Fruit fly (Drosophila melanogaster) whole organism, embryonic: ENCODE measurements around the gene CG12206.

ENCODE experiments used
- Ada2b ChIP-seq: fragments of 200-800 bp; sonication (Bioruptor generic); IDR thresholded peaks from 2 replicates; pipeline ENCODE4 v1.3.6; 2022; ENCODE audit warnings: missing biosample characterization, missing genetic modification characterization
- CG10267 ChIP-seq: fragments of 200-800 bp; sonication (Bioruptor generic); optimal IDR thresholded peaks from 2 replicates; lab custom pipeline; 2018; ENCODE audit warnings: missing biosample characterization, mild to moderate bottlenecking, missing genetic modification characterization, moderate library complexity
- CG12104 ChIP-seq: fragments of 200-800 bp; sonication (Bioruptor generic); optimal IDR thresholded peaks from 3 replicates; lab custom pipeline; 2016; ENCODE audit warnings: missing biosample characterization, missing genetic modification characterization
- CG13775 ChIP-seq: fragments of 200-800 bp; sonication (Bioruptor generic); optimal IDR thresholded peaks from 3 replicates; lab custom pipeline; 2017; ENCODE audit warnings: missing biosample characterization, mild to moderate bottlenecking, missing genetic modification characterization
- CG17361 ChIP-seq: fragments of 200-800 bp; sonication (Bioruptor generic); IDR thresholded peaks from 3 replicates; pipeline ENCODE4 v1.3.6; 2022; ENCODE audit warnings: missing biosample characterization, missing genetic modification characterization
- CG17385 ChIP-seq: fragments of 200-800 bp; sonication (Bioruptor generic); optimal IDR thresholded peaks from 3 replicates; lab custom pipeline; 2018; ENCODE audit warnings: missing biosample characterization, mild to moderate bottlenecking, missing genetic modification characterization
- CG17802 ChIP-seq: fragments of 200-800 bp; sonication (Bioruptor generic); optimal IDR thresholded peaks from 2 replicates; lab custom pipeline; 2018; ENCODE audit warnings: missing biosample characterization, mild to moderate bottlenecking, missing genetic modification characterization, moderate library complexity
- CG18262 ChIP-seq: fragments of 200-800 bp; optimal IDR thresholded peaks from 3 replicates; lab custom pipeline; 2019; ENCODE audit warnings: missing biosample characterization, mild to moderate bottlenecking, missing genetic modification characterization, moderate library complexity
- CG30020 ChIP-seq: fragments of 200-800 bp; optimal IDR thresholded peaks from 2 replicates; lab custom pipeline; 2019; ENCODE audit warnings: missing biosample characterization, mild to moderate bottlenecking, missing genetic modification characterization, moderate library complexity
- CG31388 ChIP-seq: fragments of 200-800 bp; sonication (Bioruptor generic); optimal IDR thresholded peaks from 2 replicates; lab custom pipeline; 2016; ENCODE audit warnings: missing biosample characterization, missing genetic modification characterization
- CG3726 ChIP-seq: fragments of 200-800 bp; sonication (Bioruptor generic); IDR thresholded peaks from 3 replicates; pipeline ENCODE4, ENCODE4 v1.3.6; 2022; ENCODE audit warnings: missing biosample characterization, missing genetic modification characterization
- CG4617 ChIP-seq: fragments of 200-800 bp; sonication (Bioruptor generic); optimal IDR thresholded peaks from 3 replicates; lab custom pipeline; 2016; ENCODE audit warnings: missing biosample characterization, missing genetic modification characterization, borderline replicate concordance
- CG4820 ChIP-seq: fragments of 200-800 bp; sonication (Bioruptor generic); optimal IDR thresholded peaks from 3 replicates; lab custom pipeline; 2016; ENCODE audit warnings: missing biosample characterization, missing genetic modification characterization
- CG6791 ChIP-seq: fragments of 200-800 bp; sonication (Bioruptor generic); IDR thresholded peaks from 3 replicates; pipeline ENCODE4 v1.3.6; 2022; ENCODE audit warnings: missing biosample characterization, missing genetic modification characterization; ENCODE audit not compliant: partially characterized antibody
- CG8388 ChIP-seq: fragments of 200-800 bp; sonication (Bioruptor generic); optimal IDR thresholded peaks from 2 replicates; lab custom pipeline; 2019; ENCODE audit warnings: missing biosample characterization, mild to moderate bottlenecking, missing genetic modification characterization, moderate library complexity
- CG9797 ChIP-seq: fragments of 200-800 bp; sonication (Bioruptor generic); optimal IDR thresholded peaks from 3 replicates; lab custom pipeline; 2018; ENCODE audit warnings: missing biosample characterization, mild to moderate bottlenecking, missing genetic modification characterization
- D ChIP-seq, 2 experiments: fragments of 200-800 bp in 1 of 2; fragments of >200 bp in 1 of 2; sonication (Bioruptor generic) in 1 of 2; optimal IDR thresholded peaks; 2 replicates in 1 of 2; 3 replicates in 1 of 2; lab custom pipeline; 2017; ENCODE audit warnings: mild to moderate bottlenecking in 1 of 2, missing biosample characterization in 1 of 2, missing genetic modification characterization in 1 of 2, missing genetic modification reagents in 1 of 2
- HLH54F ChIP-seq: fragments of 200-800 bp; sonication (Bioruptor generic); optimal IDR thresholded peaks from 3 replicates; lab custom pipeline; 2016; ENCODE audit warnings: missing biosample characterization, missing genetic modification characterization
- HLHmδ ChIP-seq: fragments of 200-800 bp; sonication (Bioruptor generic); optimal IDR thresholded peaks from 2 replicates; lab custom pipeline; 2018; ENCODE audit warnings: missing biosample characterization, mild to moderate bottlenecking, missing genetic modification characterization, moderate library complexity
- Hr78 ChIP-seq, 2 experiments: fragments of 200-800 bp in 1 of 2; fragments of >200 bp in 1 of 2; sonication (Bioruptor generic) in 1 of 2; optimal IDR thresholded peaks; 2 replicates each; lab custom pipeline; 2017 to 2019; ENCODE audit warnings: missing biosample characterization in 2 of 2, missing genetic modification characterization in 2 of 2, mild to moderate bottlenecking in 1 of 2, moderate library complexity in 1 of 2
- Jarid2 ChIP-seq: fragments of 200-800 bp; sonication (Bioruptor generic); optimal IDR thresholded peaks from 3 replicates; lab custom pipeline; 2017; ENCODE audit warnings: mild to moderate bottlenecking, missing biosample characterization, missing genetic modification reagents, missing genetic modification characterization
- Opbp ChIP-seq: fragments of 200-800 bp; sonication (Bioruptor generic); IDR thresholded peaks from 3 replicates; pipeline ENCODE4 v1.3.6; 2022; ENCODE audit warnings: missing biosample characterization, missing genetic modification characterization; ENCODE audit not compliant: partially characterized antibody
- Ravus ChIP-seq: fragments of 200-800 bp; sonication (Bioruptor generic); IDR thresholded peaks from 2 replicates; pipeline ENCODE4 v1.3.6; 2022; ENCODE audit warnings: missing biosample characterization, missing genetic modification characterization
- Vsx1 ChIP-seq: fragments of 200-800 bp; sonication (Bioruptor generic); optimal IDR thresholded peaks from 2 replicates; lab custom pipeline; 2017; ENCODE audit warnings: missing biosample characterization, mild to moderate bottlenecking, missing genetic modification characterization, missing genetic modification reagents
- br ChIP-seq: fragments of >200 bp; optimal IDR thresholded peaks from 2 replicates; lab custom pipeline; 2017
- caup ChIP-seq: fragments of 200-800 bp; sonication (Bioruptor generic); optimal IDR thresholded peaks from 3 replicates; lab custom pipeline; 2017; ENCODE audit warnings: missing biosample characterization, mild to moderate bottlenecking, missing genetic modification characterization, moderate library complexity; ENCODE audit not compliant: severe bottlenecking
- da ChIP-seq: fragments of 200-800 bp; sonication (Bioruptor generic); optimal IDR thresholded peaks from 2 replicates; lab custom pipeline; 2016; ENCODE audit warnings: missing biosample characterization, missing genetic modification characterization
- dm ChIP-seq: fragments of 200-800 bp; sonication (Bioruptor generic); optimal IDR thresholded peaks from 3 replicates; lab custom pipeline; 2016; ENCODE audit warnings: missing biosample characterization, missing genetic modification characterization
- dpn ChIP-seq, 2 experiments: fragments of 200-800 bp; sonication (Bioruptor generic); optimal IDR thresholded peaks; 3 replicates each; lab custom pipeline; 2016; ENCODE audit warnings: missing biosample characterization in 2 of 2, missing genetic modification characterization in 2 of 2
- ems ChIP-seq: fragments of 200-800 bp; sonication (Bioruptor generic); optimal IDR thresholded peaks from 3 replicates; lab custom pipeline; 2016; ENCODE audit warnings: missing biosample characterization, missing genetic modification characterization
- en ChIP-seq: fragments of 200-800 bp; sonication (Bioruptor generic); optimal IDR thresholded peaks from 2 replicates; lab custom pipeline; 2016; ENCODE audit warnings: missing biosample characterization, missing genetic modification characterization
- esg ChIP-seq: fragments of 200-800 bp; sonication (Bioruptor generic); conservative IDR thresholded peaks from 2 replicates; pipeline ENCODE4 v1.3.6; 2022; ENCODE audit warnings: missing biosample characterization, missing genetic modification characterization
- ewg ChIP-seq: fragments of 200-800 bp; sonication (Bioruptor generic); optimal IDR thresholded peaks from 3 replicates; lab custom pipeline; 2017; ENCODE audit warnings: mild to moderate bottlenecking, missing biosample characterization, missing genetic modification reagents, missing genetic modification characterization
- fd64A ChIP-seq: fragments of 200-800 bp; sonication (Bioruptor generic); optimal IDR thresholded peaks from 3 replicates; lab custom pipeline; 2018; ENCODE audit warnings: missing biosample characterization, mild to moderate bottlenecking, missing genetic modification characterization
- fd96Cb ChIP-seq: fragments of 200-800 bp; sonication (Bioruptor generic); optimal IDR thresholded peaks from 2 replicates; lab custom pipeline; 2018; ENCODE audit warnings: missing biosample characterization, mild to moderate bottlenecking, missing genetic modification characterization, moderate library complexity
- hb ChIP-seq: fragments of 200-800 bp; sonication (Bioruptor generic); IDR thresholded peaks from 3 replicates; pipeline ENCODE4 v1.3.6; 2022; ENCODE audit warnings: missing biosample characterization, missing genetic modification characterization; ENCODE audit not compliant: partially characterized antibody
- hkb ChIP-seq, 2 experiments: fragments of 200-800 bp in 1 of 2; fragments of >200 bp in 1 of 2; sonication (Bioruptor generic) in 1 of 2; IDR thresholded peaks in 1 of 2; optimal IDR thresholded peaks in 1 of 2; 2 replicates each; pipeline versions ENCODE4 v1.3.6 to Lab custom; 2017 to 2022; ENCODE audit warnings: missing biosample characterization in 1 of 2, missing genetic modification characterization in 1 of 2
- insv ChIP-seq, 2 experiments: fragments of 200-800 bp; sonication (Bioruptor generic); optimal IDR thresholded peaks; 3 replicates each; lab custom pipeline; 2016 to 2018; ENCODE audit warnings: missing biosample characterization in 2 of 2, missing genetic modification characterization in 2 of 2
- inv ChIP-seq: fragments of 200-800 bp; sonication (Bioruptor generic); IDR thresholded peaks from 2 replicates; pipeline ENCODE4 v1.3.6; 2022; ENCODE audit warnings: missing biosample characterization, missing genetic modification characterization; ENCODE audit not compliant: partially characterized antibody
- knrl ChIP-seq: fragments of 200-800 bp; sonication (Bioruptor generic); IDR thresholded peaks from 3 replicates; pipeline ENCODE4 v1.3.6; 2022; ENCODE audit warnings: missing biosample characterization, missing genetic modification characterization; ENCODE audit not compliant: partially characterized antibody
- lola ChIP-seq, 3 experiments: fragments of >200 bp in 2 of 3; fragments of 200-800 bp in 1 of 3; sonication (Bioruptor generic) in 1 of 3; optimal IDR thresholded peaks; 2 replicates each; lab custom pipeline; 2017 to 2019; ENCODE audit warnings: missing biosample characterization in 3 of 3, missing genetic modification characterization in 3 of 3, mild to moderate bottlenecking in 1 of 3, moderate library complexity in 1 of 3
- mam ChIP-seq: fragments of 200-800 bp; sonication (Bioruptor generic); optimal IDR thresholded peaks from 3 replicates; lab custom pipeline; 2016; ENCODE audit warnings: missing biosample characterization, missing genetic modification characterization
- nmo ChIP-seq: fragments of 200-800 bp; sonication (Bioruptor generic); optimal IDR thresholded peaks from 2 replicates; lab custom pipeline; 2018; ENCODE audit warnings: missing biosample characterization, mild to moderate bottlenecking, missing genetic modification characterization, moderate library complexity
- phol ChIP-seq: fragments of 200-800 bp; sonication (Bioruptor generic); optimal IDR thresholded peaks from 3 replicates; lab custom pipeline; 2018; ENCODE audit warnings: missing biosample characterization, mild to moderate bottlenecking, missing genetic modification characterization, moderate library complexity
- pnt ChIP-seq: fragments of 200-800 bp; sonication (Bioruptor generic); optimal IDR thresholded peaks from 3 replicates; lab custom pipeline; 2016; ENCODE audit warnings: missing biosample characterization, missing genetic modification characterization
- pros ChIP-seq: fragments of 200-800 bp; sonication (Bioruptor generic); optimal IDR thresholded peaks from 3 replicates; lab custom pipeline; 2019; ENCODE audit warnings: missing biosample characterization, mild to moderate bottlenecking, missing genetic modification characterization, moderate library complexity
- sima ChIP-seq: fragments of 200-800 bp; sonication (Bioruptor generic); optimal IDR thresholded peaks from 2 replicates; lab custom pipeline; 2016; ENCODE audit warnings: missing biosample characterization, missing genetic modification characterization
- slbo ChIP-seq: fragments of 200-800 bp; sonication (Bioruptor generic); IDR thresholded peaks from 2 replicates; pipeline ENCODE4 v1.3.6; 2022; ENCODE audit warnings: missing biosample characterization, missing genetic modification characterization
- wdn ChIP-seq: fragments of 200-800 bp; sonication (Bioruptor generic); IDR thresholded peaks from 2 replicates; pipeline ENCODE4 v1.3.6; 2022; ENCODE audit warnings: missing biosample characterization, missing genetic modification characterization

The CG12206 gene

DNA sequence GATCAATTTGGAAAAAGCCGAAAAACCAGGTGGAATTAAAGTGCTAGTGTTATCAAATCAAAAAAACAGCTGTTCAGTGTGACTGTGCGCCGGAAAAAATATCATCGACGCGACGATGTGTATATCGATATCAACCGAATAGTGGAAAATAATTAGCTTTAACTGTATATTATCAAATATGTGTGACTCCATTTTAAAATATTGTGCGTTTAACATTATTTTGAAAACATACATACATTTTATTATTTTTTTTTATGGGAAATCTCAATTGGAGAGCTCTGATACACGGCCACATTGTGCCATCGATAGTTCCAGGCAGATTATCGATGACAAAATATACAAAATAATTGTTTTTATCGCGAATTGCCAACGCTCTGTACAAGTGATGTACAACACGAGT, 11.0 kb upstream of the CG12206 start, which contains the start of the genes CG14270 and CG10803 (continued):
- TF ChIP-seq pnt: no peak
- peak; percentile 78 for TF ChIP-seq inv (GFP tag; lab: Robert Waterston, UW)
- no peak for TF ChIP-seq Hr78 (GFP tag; optimal IDR thresholded peaks at IDR 0.05; lab: Kevin White, UChicago)
- TF ChIP-seq ewg (GFP tag; lab: Kevin White, UChicago): no peak
- no peak for TF ChIP-seq D (optimal IDR thresholded peaks at IDR 0.05; lab: Kevin White, UChicago)
- no peak for TF ChIP-seq D (GFP tag; optimal IDR thresholded peaks at IDR 0.05; lab: Kevin White, UChicago)
- TF ChIP-seq br: no peak
- TF ChIP-seq CG4820 (GFP tag; lab: Kevin White, UChicago): no peak
- TF ChIP-seq fd64A (GFP tag; lab: Kevin White, UChicago): no peak
- no peak for TF ChIP-seq CG30020 (tag; lab: Kevin White, UChicago)
- no peak for TF ChIP-seq HLH54F (GFP tag; lab: Kevin White, UChicago)
- TF ChIP-seq Ravus: no peak
- TF ChIP-seq da (GFP tag; lab: Kevin White, UChicago): no peak
- peak; percentile 13 for TF ChIP-seq dm (GFP tag; lab: Kevin White, UChicago)
- no peak for TF ChIP-seq en (GFP tag; lab: Kevin White, UChicago)
- TF ChIP-seq lola (GFP tag; optimal IDR thresholded peaks at IDR 0.05; lab: Kevin White, UChicago): peak in 1 of 3 experiments; percentile 7
- peak; percentile 17 for TF ChIP-seq mam (GFP tag; lab: Kevin White, UChicago)
- TF ChIP-seq CG17361 (GFP tag; lab: Robert Waterston, UW): peak; percentile 38; the same call in 1 of the 3 replicates
- TF ChIP-seq CG6791 (GFP tag; lab: Robert Waterston, UW): peak; percentile 62; the same call in 2 of the 3 replicates
- TF ChIP-seq ems (GFP tag; lab: Kevin White, UChicago): no peak
- peak; percentile 51 for TF ChIP-seq nmo
- no peak for TF ChIP-seq insv (GFP tag; optimal IDR thresholded peaks at IDR 0.05; lab: Kevin White, UChicago)
- TF ChIP-seq fd96Cb: no peak
- no peak for TF ChIP-seq CG31388 (GFP tag; lab: Kevin White, UChicago)
- no peak; the same call in 2 of the 3 replicates for TF ChIP-seq Opbp (GFP tag; lab: Robert Waterston, UW)
- TF ChIP-seq Ada2b (GFP tag; lab: Robert Waterston, UW): no peak
- TF ChIP-seq CG4617 (GFP tag; lab: Kevin White, UChicago): no peak
- peak; percentile 36 for TF ChIP-seq hkb (optimal IDR thresholded peaks at IDR 0.05; lab: Kevin White, UChicago)
- no peak for TF ChIP-seq hkb (GFP tag; IDR thresholded peaks at IDR 0.05; lab: Robert Waterston, UW)
- TF ChIP-seq esg (GFP tag; lab: Robert Waterston, UW): no peak
- TF ChIP-seq CG17385 (GFP tag; lab: Kevin White, UChicago): no peak
- TF ChIP-seq CG10267 (tag; lab: Kevin White, UChicago): peak; percentile 52
- peak; percentile 80 for TF ChIP-seq hb
- TF ChIP-seq caup (GFP tag; lab: Kevin White, UChicago): no peak
- peak; percentile 71 for TF ChIP-seq CG9797 (GFP tag; lab: Kevin White, UChicago)
- TF ChIP-seq CG18262 (tag; lab: Kevin White, UChicago): peak; percentile 0
- no peak for TF ChIP-seq CG17802 (tag; lab: Kevin White, UChicago)
- TF ChIP-seq pros: no peak
- no peak for TF ChIP-seq wdn (GFP tag; lab: Robert Waterston, UW)
- no peak for TF ChIP-seq CG12104 (GFP tag; lab: Kevin White, UChicago)
- no peak for TF ChIP-seq Jarid2
- TF ChIP-seq sima (GFP tag; lab: Kevin White, UChicago): no peak
- TF ChIP-seq slbo (GFP tag; lab: Robert Waterston, UW): no peak; the same call in 1 of the 2 replicates
- no peak for TF ChIP-seq CG8388 (GFP tag; lab: Kevin White, UChicago)
- TF ChIP-seq Vsx1 (GFP tag; lab: Kevin White, UChicago): peak; percentile 80
- TF ChIP-seq CG3726 (GFP tag; lab: Robert Waterston, UW): no peak
- TF ChIP-seq HLHmδ (GFP tag; lab: Kevin White, UChicago): no peak
- TF ChIP-seq CG13775 (GFP tag; lab: Kevin White, UChicago): peak; percentile 16
- TF ChIP-seq dpn (GFP tag; optimal IDR thresholded peaks at IDR 0.05; lab: Kevin White, UChicago): peak; percentile 25 to 28
- TF ChIP-seq phol (tag; lab: Kevin White, UChicago): peak; percentile 22
- TF ChIP-seq knrl (GFP tag; lab: Robert Waterston, UW): peak; percentile 88
